Fruit fly (Drosophila melanogaster) whole organism, embryonic: Measurements from ENCODE around the gene CLS.

Source experiments
- Abd-B ChIP-seq: fragments of 200-800 bp; sonication (Bioruptor generic); optimal IDR thresholded peaks from 2 replicates; lab custom pipeline; 2018; ENCODE audit warnings: missing biosample characterization, mild to moderate bottlenecking, missing genetic modification characterization, moderate library complexity
- Atf-2 ChIP-seq: fragments of 200-800 bp; sonication (Bioruptor generic); optimal IDR thresholded peaks from 2 replicates; lab custom pipeline; 2016; ENCODE audit warnings: missing biosample characterization, missing genetic modification characterization
- Atf3 ChIP-seq: fragments of 200-800 bp; sonication (Bioruptor generic); optimal IDR thresholded peaks from 3 replicates; lab custom pipeline; 2016; ENCODE audit warnings: missing biosample characterization, missing genetic modification characterization
- CG10462 ChIP-seq: fragments of 200-800 bp; sonication (Bioruptor generic); optimal IDR thresholded peaks from 2 replicates; lab custom pipeline; 2016; ENCODE audit warnings: missing biosample characterization, missing genetic modification characterization
- CG12236 ChIP-seq: fragments of 200-800 bp; sonication (Bioruptor generic); optimal IDR thresholded peaks from 2 replicates; lab custom pipeline; 2016; ENCODE audit warnings: missing biosample characterization, missing genetic modification characterization
- CG12942 ChIP-seq: fragments of 200-800 bp; sonication (Bioruptor generic); optimal IDR thresholded peaks from 3 replicates; lab custom pipeline; 2016; ENCODE audit warnings: missing biosample characterization, missing genetic modification characterization
- CG13296 ChIP-seq: fragments of 200-800 bp; sonication (Bioruptor generic); optimal IDR thresholded peaks from 3 replicates; lab custom pipeline; 2018; ENCODE audit warnings: missing biosample characterization, mild to moderate bottlenecking, missing genetic modification characterization
- CG13424 ChIP-seq: fragments of 200-800 bp; sonication (Bioruptor generic); optimal IDR thresholded peaks from 2 replicates; lab custom pipeline; 2019; ENCODE audit warnings: missing biosample characterization, mild to moderate bottlenecking, missing genetic modification characterization, moderate library complexity
- CG14014 ChIP-seq: fragments of 200-800 bp; sonication (Bioruptor generic); IDR thresholded peaks from 2 replicates; pipeline ENCODE4 v1.3.6; 2022; ENCODE audit warnings: missing biosample characterization, missing genetic modification characterization
- CG17186 ChIP-seq: fragments of 200-800 bp; sonication (Bioruptor generic); optimal IDR thresholded peaks from 3 replicates; lab custom pipeline; 2017; ENCODE audit warnings: missing biosample characterization, missing genetic modification reagents, missing genetic modification characterization
- CG17328 ChIP-seq: fragments of 200-800 bp; sonication (Bioruptor generic); IDR thresholded peaks from 2 replicates; pipeline ENCODE4 v1.3.6; 2022; ENCODE audit warnings: missing biosample characterization, missing genetic modification characterization
- CG17802 ChIP-seq: fragments of 200-800 bp; sonication (Bioruptor generic); optimal IDR thresholded peaks from 2 replicates; lab custom pipeline; 2018; ENCODE audit warnings: missing biosample characterization, mild to moderate bottlenecking, missing genetic modification characterization, moderate library complexity
- CG2889 ChIP-seq: fragments of 200-800 bp; sonication (Bioruptor generic); IDR thresholded peaks from 3 replicates; pipeline ENCODE4 v1.3.6; 2022; ENCODE audit warnings: missing biosample characterization, missing genetic modification characterization
- CG4360 ChIP-seq: fragments of 200-800 bp; sonication (Bioruptor generic); IDR thresholded peaks from 2 replicates; pipeline ENCODE4 v1.3.6; 2022; ENCODE audit warnings: missing biosample characterization, missing genetic modification characterization
- CG4707 ChIP-seq: fragments of 200-800 bp; sonication (Bioruptor generic); optimal IDR thresholded peaks from 2 replicates; lab custom pipeline; 2018; ENCODE audit warnings: missing biosample characterization, mild to moderate bottlenecking, missing genetic modification characterization, moderate library complexity
- CG4820 ChIP-seq: fragments of 200-800 bp; sonication (Bioruptor generic); optimal IDR thresholded peaks from 3 replicates; lab custom pipeline; 2016; ENCODE audit warnings: missing biosample characterization, missing genetic modification characterization
- CG4854 ChIP-seq: fragments of 200-800 bp; sonication (Bioruptor generic); optimal IDR thresholded peaks from 2 replicates; lab custom pipeline; 2016; ENCODE audit warnings: missing biosample characterization, missing genetic modification characterization, inconsistent platforms
- CG5953 ChIP-seq: fragments of 200-800 bp; sonication (Bioruptor generic); IDR thresholded peaks from 2 replicates; pipeline ENCODE4 v1.3.6; 2022; ENCODE audit warnings: missing biosample characterization, missing genetic modification characterization
- CG7745 ChIP-seq: fragments of 200-800 bp; sonication (Bioruptor generic); optimal IDR thresholded peaks from 2 replicates; lab custom pipeline; 2018; ENCODE audit warnings: missing biosample characterization, mild to moderate bottlenecking, missing genetic modification characterization, moderate library complexity
- CrebB ChIP-seq: fragments of 200-800 bp; sonication (Bioruptor generic); optimal IDR thresholded peaks from 3 replicates; lab custom pipeline; 2018; ENCODE audit warnings: missing biosample characterization, mild to moderate bottlenecking, missing genetic modification characterization
- Deaf1 ChIP-seq: fragments of 200-800 bp; optimal IDR thresholded peaks from 3 replicates; lab custom pipeline; 2019; ENCODE audit warnings: missing biosample characterization, mild to moderate bottlenecking, missing genetic modification characterization, moderate library complexity
- Dll ChIP-seq: fragments of 200-800 bp; sonication (Bioruptor generic); IDR thresholded peaks from 4 replicates; pipeline ENCODE4 v1.3.6; 2022; ENCODE audit warnings: missing biosample characterization, missing genetic modification characterization; ENCODE audit not compliant: partially characterized antibody
- HLH3B ChIP-seq: fragments of 200-800 bp; sonication (Bioruptor generic); IDR thresholded peaks from 2 replicates; pipeline ENCODE4 v1.3.6; 2022; ENCODE audit warnings: missing biosample characterization, missing genetic modification characterization
- Med ChIP-seq: fragments of 200-800 bp; sonication (Bioruptor generic); peaks from one replicate; lab custom pipeline; 2016; ENCODE audit warnings: missing biosample characterization, missing genetic modification characterization, mild to moderate bottlenecking, inconsistent platforms, moderate library complexity
- Meics ChIP-seq: fragments of 200-800 bp; sonication (Bioruptor generic); optimal IDR thresholded peaks from 2 replicates; lab custom pipeline; 2017; ENCODE audit warnings: missing biosample characterization, mild to moderate bottlenecking, missing genetic modification characterization
- NC2α ChIP-seq: fragments of 200-800 bp; sonication (Bioruptor generic); optimal IDR thresholded peaks from 2 replicates; lab custom pipeline; 2016; ENCODE audit warnings: missing biosample characterization, missing genetic modification characterization
- Pdp1 ChIP-seq, 2 experiments: fragments of 200-800 bp; sonication (Bioruptor generic); optimal IDR thresholded peaks; 3 replicates each; lab custom pipeline; 2016; ENCODE audit warnings: missing biosample characterization in 2 of 2, missing genetic modification characterization in 2 of 2, mild to moderate bottlenecking in 1 of 2, moderate library complexity in 1 of 2
- Ravus ChIP-seq: fragments of 200-800 bp; sonication (Bioruptor generic); IDR thresholded peaks from 2 replicates; pipeline ENCODE4 v1.3.6; 2022; ENCODE audit warnings: missing biosample characterization, missing genetic modification characterization
- Sry-δ ChIP-seq: fragments of 200-800 bp; sonication (Bioruptor generic); optimal IDR thresholded peaks from 2 replicates; lab custom pipeline; 2016; ENCODE audit warnings: missing biosample characterization, missing genetic modification characterization
- Stat92E ChIP-seq, 3 experiments: fragments of >200 bp in 2 of 3; fragments of 200-800 bp in 1 of 3; sonication (Bioruptor generic) in 1 of 3; optimal IDR thresholded peaks; 2 replicates each; lab custom pipeline; 2017 to 2019; ENCODE audit warnings: missing biosample characterization in 3 of 3, missing genetic modification characterization in 3 of 3, mild to moderate bottlenecking in 1 of 3, moderate library complexity in 1 of 3
- cato ChIP-seq: fragments of 200-800 bp; sonication (Bioruptor generic); optimal IDR thresholded peaks from 2 replicates; lab custom pipeline; 2016; ENCODE audit warnings: missing biosample characterization, missing genetic modification characterization, borderline replicate concordance
- caup ChIP-seq: fragments of 200-800 bp; sonication (Bioruptor generic); optimal IDR thresholded peaks from 3 replicates; lab custom pipeline; 2017; ENCODE audit warnings: missing biosample characterization, mild to moderate bottlenecking, missing genetic modification characterization, moderate library complexity; ENCODE audit not compliant: severe bottlenecking
- chinmo ChIP-seq: fragments of 200-800 bp; sonication (Bioruptor generic); IDR thresholded peaks from 4 replicates; pipeline ENCODE4 v1.3.6; 2022; ENCODE audit warnings: missing biosample characterization, missing genetic modification characterization; ENCODE audit not compliant: partially characterized antibody
- ci ChIP-seq: fragments of 200-800 bp; sonication (Bioruptor generic); IDR thresholded peaks from 3 replicates; pipeline ENCODE4 v1.3.6; 2022; ENCODE audit warnings: missing biosample characterization, missing genetic modification characterization
- dan ChIP-seq: fragments of 200-800 bp; sonication (Bioruptor generic); IDR thresholded peaks from 2 replicates; pipeline ENCODE4 v1.3.6; 2022; ENCODE audit warnings: missing biosample characterization, missing genetic modification characterization
- emc ChIP-seq: fragments of 200-800 bp; sonication (Bioruptor generic); optimal IDR thresholded peaks from 2 replicates; lab custom pipeline; 2016; ENCODE audit warnings: missing biosample characterization, missing genetic modification characterization
- fd96Cb ChIP-seq: fragments of 200-800 bp; sonication (Bioruptor generic); optimal IDR thresholded peaks from 2 replicates; lab custom pipeline; 2018; ENCODE audit warnings: missing biosample characterization, mild to moderate bottlenecking, missing genetic modification characterization, moderate library complexity
- gfzf ChIP-seq: fragments of 200-800 bp; sonication (Bioruptor generic); optimal IDR thresholded peaks from 2 replicates; lab custom pipeline; 2016; ENCODE audit warnings: missing biosample characterization, mild to moderate bottlenecking, missing genetic modification characterization, moderate library complexity
- her ChIP-seq: fragments of 200-800 bp; sonication (Bioruptor generic); optimal IDR thresholded peaks from 2 replicates; lab custom pipeline; 2016; ENCODE audit warnings: missing biosample characterization, missing genetic modification characterization
- phol ChIP-seq: fragments of 200-800 bp; sonication (Bioruptor generic); optimal IDR thresholded peaks from 3 replicates; lab custom pipeline; 2018; ENCODE audit warnings: missing biosample characterization, mild to moderate bottlenecking, missing genetic modification characterization, moderate library complexity
- pzg ChIP-seq: fragments of 200-800 bp; sonication (Bioruptor generic); optimal IDR thresholded peaks from 3 replicates; lab custom pipeline; 2018; ENCODE audit warnings: missing biosample characterization, mild to moderate bottlenecking, missing genetic modification characterization, moderate library complexity
- sd ChIP-seq: fragments of 200-800 bp; sonication (Bioruptor generic); optimal IDR thresholded peaks from 3 replicates; lab custom pipeline; 2018; ENCODE audit warnings: missing biosample characterization, mild to moderate bottlenecking, missing genetic modification characterization, moderate library complexity
- sr ChIP-seq: fragments of 200-800 bp; sonication (Bioruptor generic); IDR thresholded peaks from 3 replicates; pipeline ENCODE4 v1.3.6; 2022; ENCODE audit warnings: missing biosample characterization, missing genetic modification characterization
- stwl ChIP-seq: fragments of 200-800 bp; sonication (Bioruptor generic); optimal IDR thresholded peaks from 3 replicates; lab custom pipeline; 2018; ENCODE audit warnings: missing biosample characterization, mild to moderate bottlenecking, missing genetic modification characterization, moderate library complexity
- trem ChIP-seq: fragments of 200-800 bp; optimal IDR thresholded peaks from 3 replicates; lab custom pipeline; 2019; ENCODE audit warnings: missing biosample characterization, mild to moderate bottlenecking, missing genetic modification characterization, moderate library complexity
- unc-4 ChIP-seq: fragments of 200-800 bp; sonication (Bioruptor generic); IDR thresholded peaks from 2 replicates; pipeline ENCODE4 v1.3.6; 2022; ENCODE audit warnings: missing biosample characterization, missing genetic modification characterization; ENCODE audit not compliant: partially characterized antibody
- vvl ChIP-seq: fragments of 200-800 bp; sonication (Bioruptor generic); IDR thresholded peaks from 2 replicates; pipeline ENCODE4 v1.3.6; 2022; ENCODE audit warnings: missing biosample characterization, missing genetic modification characterization

Gene CLS

dm6 chr3R:25678489-25679082 lies 8.6 kb downstream of the CLS start, which contains the start of the genes CG4730 and CG5039 (continued):
- TF ChIP-seq Stat92E (GFP tag; optimal IDR thresholded peaks at IDR 0.05; lab: Kevin White, UChicago), result no peak
- TF ChIP-seq CrebB (tag; lab: Kevin White, UChicago), result no peak
- TF ChIP-seq Dll (GFP tag; lab: Robert Waterston, UW), result 0 out of 4 replicates have a peak, but pooled peaks have one; percentile 11
- no peak for TF ChIP-seq fd96Cb (tag; lab: Kevin White, UChicago)
- TF ChIP-seq CG2889 (GFP tag; lab: Robert Waterston, UW), result no peak
- 0 out of 2 replicates have a peak, but pooled peaks have one; percentile 33 for TF ChIP-seq vvl (GFP tag; lab: Robert Waterston, UW)
- TF ChIP-seq gfzf (GFP tag; lab: Kevin White, UChicago), result peak; percentile 31
- TF ChIP-seq Abd-B (GFP tag; lab: Kevin White, UChicago), result peak; percentile 65
- TF ChIP-seq CG17802 (tag; lab: Kevin White, UChicago), result no peak
- TF ChIP-seq CG13296 (GFP tag; lab: Kevin White, UChicago), result no peak
- TF ChIP-seq CG17186, result peak; percentile 37
- TF ChIP-seq Sry-δ (GFP tag; lab: Kevin White, UChicago), result peak; percentile 25
- TF ChIP-seq Med (GFP tag; lab: Kevin White, UChicago), result peak; percentile 5
- TF ChIP-seq caup (GFP tag; lab: Kevin White, UChicago), result no peak
- TF ChIP-seq emc (GFP tag; lab: Kevin White, UChicago), result no peak
- no peak for TF ChIP-seq unc-4 (GFP tag; lab: Robert Waterston, UW)
- peak; percentile 3 for TF ChIP-seq stwl (tag; lab: Kevin White, UChicago)
- peak; percentile 74 for TF ChIP-seq pzg
- TF ChIP-seq cato, result no peak
- peak; percentile 21 for TF ChIP-seq trem (tag; lab: Kevin White, UChicago)
- 0 out of 4 replicates have a peak, but pooled peaks have one; percentile 10 for TF ChIP-seq chinmo (GFP tag; lab: Robert Waterston, UW)
- no peak for TF ChIP-seq CG17328
- no peak for TF ChIP-seq Atf3 (GFP tag; lab: Kevin White, UChicago)
- 0 out of 2 replicates have a peak, but pooled peaks have one; percentile 35 for TF ChIP-seq CG4360
- 0 out of 3 replicates have a peak, but pooled peaks have one; percentile 6 for TF ChIP-seq sr (GFP tag; lab: Robert Waterston, UW)
- peak in 1 of 2 experiments; percentile 67 for TF ChIP-seq Pdp1 (GFP tag; optimal IDR thresholded peaks at IDR 0.05; lab: Kevin White, UChicago)
- TF ChIP-seq CG12942 (GFP tag; lab: Kevin White, UChicago), result no peak
- no peak for TF ChIP-seq CG12236 (GFP tag; lab: Kevin White, UChicago)

DNA sequence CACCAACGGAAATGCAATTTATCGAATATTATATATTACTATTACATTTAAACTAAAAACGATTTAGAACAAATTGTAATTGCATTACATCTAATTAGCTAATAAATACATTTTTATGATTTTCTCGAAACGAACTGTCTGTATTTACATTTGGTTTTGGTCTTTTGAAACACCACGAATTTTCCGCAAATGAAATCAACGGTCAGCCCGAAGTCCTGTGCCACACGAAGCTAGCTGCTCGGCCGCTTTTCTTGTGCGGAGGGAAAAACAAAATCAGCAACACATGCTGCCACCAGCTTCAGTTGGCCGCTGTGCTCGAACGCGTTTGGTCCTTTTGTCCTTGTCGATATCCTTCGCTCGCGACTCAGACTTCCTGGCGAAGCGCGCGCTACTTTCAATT lies 21.7 kb downstream of the CLS start, which contains the start of gene Lgr3:
Gene Lgr3 (plus strand): TSS at position 301 of the 400 bp plus-strand sequence.
- TF ChIP-seq dan (GFP tag; lab: Robert Waterston, UW), result no peak
- peak; percentile 81 for TF ChIP-seq Deaf1

DNA sequence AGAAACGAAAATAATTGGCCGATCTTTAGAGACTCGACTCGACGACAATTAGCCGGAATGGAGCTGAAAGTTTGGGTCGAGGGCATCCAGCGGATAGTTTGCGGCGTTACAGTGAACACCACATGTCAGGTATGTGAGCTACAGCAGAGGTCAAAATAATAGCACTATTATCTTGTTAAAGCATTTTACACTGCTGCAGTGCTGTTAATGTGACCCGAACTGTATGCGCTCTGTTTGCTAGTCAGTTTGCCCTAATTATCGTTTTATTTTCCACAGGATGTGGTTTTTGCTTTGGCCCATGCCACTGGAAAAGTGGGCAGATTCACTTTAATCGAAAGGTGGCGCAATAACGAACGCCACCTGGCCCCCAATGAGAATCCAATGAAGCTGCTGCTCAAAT lies 24.8 kb downstream of the CLS start:
- TF ChIP-seq CG14014 (GFP tag; lab: Robert Waterston, UW), result peak; percentile 7; the same call in 1 of the 2 replicates
- no peak for TF ChIP-seq CG4820
- no peak for TF ChIP-seq Atf-2 (GFP tag; lab: Kevin White, UChicago)
- TF ChIP-seq CG4707, result no peak
- TF ChIP-seq sd (tag; lab: Kevin White, UChicago), result no peak
- no peak for TF ChIP-seq her
- TF ChIP-seq CG4854 (GFP tag; lab: Kevin White, UChicago), result no peak
- TF ChIP-seq Ravus (GFP tag; lab: Robert Waterston, UW), result no peak
- 0 out of 3 replicates have a peak, but pooled peaks have one; percentile 24 for TF ChIP-seq ci (GFP tag; lab: Robert Waterston, UW)
- TF ChIP-seq HLH3B (GFP tag; lab: Robert Waterston, UW), result no peak
- TF ChIP-seq CG13424 (tag; lab: Kevin White, UChicago), result no peak
- no peak for TF ChIP-seq Meics (GFP tag; lab: Kevin White, UChicago)
- no peak for TF ChIP-seq phol (tag; lab: Kevin White, UChicago)
- TF ChIP-seq CG7745, result no peak
- TF ChIP-seq CG5953 (GFP tag; lab: Robert Waterston, UW), result no peak
- TF ChIP-seq NC2α, result no peak
- TF ChIP-seq CG10462 (GFP tag; lab: Kevin White, UChicago), result no peak
- TF ChIP-seq pzg, result no peak
